Worm (Caenorhabditis elegans) whole organism, dauer: ENCODE measurements around the gene F09E5.12.
"Not testable (repeated sequence)": the region's sequence is repeated elsewhere in the genome, so short reads cannot be mapped to it uniquely, and the experiment has no call there.

Experiments used
- unc-62 ChIP-seq: sonication (generic microtip); optimal IDR thresholded peaks from 2 replicates; lab custom pipeline; 2017; ENCODE audit warnings: missing biosample characterization, missing genetic modification reagents, missing genetic modification characterization

F09E5.12 gene

ce11 chrII:5384282-5384681 is 13.7 kb upstream of the F09E5.12 start:
- TF ChIP-seq unc-62: no peak

ce11 chrII:5379614-5380077 is 9.1 kb upstream of the F09E5.12 start, which contains the start of gene pkc-3:
Gene pkc-3 (plus strand): TSS chrII:5380027.
- TF ChIP-seq unc-62: no peak

DNA sequence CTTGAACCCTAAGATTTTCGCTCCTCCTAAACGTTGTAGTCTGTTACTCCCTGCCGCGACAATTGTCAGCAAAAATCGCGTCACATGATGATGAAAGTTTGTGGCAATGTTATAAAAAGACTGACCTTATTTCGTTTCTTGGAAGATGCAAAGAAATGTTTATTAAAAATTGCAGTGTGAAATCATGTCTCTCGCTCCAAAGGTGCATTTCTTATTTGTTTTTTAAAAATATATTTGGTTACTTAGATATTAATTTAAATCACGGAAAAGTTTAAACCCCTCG is 7.6 kb upstream of the F09E5.12 start:
- no peak for TF ChIP-seq unc-62

DNA sequence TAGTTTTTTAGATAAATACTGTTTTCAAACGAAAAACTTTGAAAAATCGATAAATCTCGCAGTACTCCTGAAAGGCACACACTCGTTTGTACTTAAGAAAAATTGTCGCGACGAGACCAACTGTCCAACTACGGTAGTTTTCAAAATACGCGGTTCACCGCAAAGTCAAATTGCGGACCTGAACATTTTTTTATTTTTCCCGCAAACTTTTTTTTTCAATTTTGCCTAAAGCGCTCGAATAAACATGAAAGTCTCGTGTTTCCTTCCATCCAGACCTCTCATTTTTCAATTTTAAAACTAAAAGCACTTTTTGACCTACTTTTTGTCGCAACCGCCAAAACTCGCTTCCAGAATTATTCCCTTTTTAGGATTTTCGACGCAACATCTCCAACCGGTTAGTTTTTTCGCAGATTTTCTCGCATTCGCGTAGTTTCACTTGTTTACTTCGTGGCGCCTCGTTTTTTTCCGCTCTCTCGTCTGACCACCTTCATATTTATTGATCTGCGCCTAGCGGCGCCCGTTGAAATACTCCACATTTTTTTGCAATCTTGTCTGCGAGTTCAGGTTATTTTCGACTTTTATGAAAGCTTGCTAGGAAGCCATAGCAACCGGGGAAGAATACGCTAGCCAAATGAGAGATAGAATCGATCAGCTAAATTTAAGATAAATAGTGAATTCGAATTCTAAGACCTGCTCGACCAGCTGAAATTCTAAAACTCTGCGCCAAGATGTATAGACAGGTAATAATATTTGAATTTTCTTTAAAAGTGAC is 7.1 kb upstream of the F09E5.12 start, which contains the start of gene prdx-2:
Gene prdx-2, plus strand, starts transcription at position 729 of the 772 bp plus-strand sequence.
- TF ChIP-seq unc-62: no peak

DNA sequence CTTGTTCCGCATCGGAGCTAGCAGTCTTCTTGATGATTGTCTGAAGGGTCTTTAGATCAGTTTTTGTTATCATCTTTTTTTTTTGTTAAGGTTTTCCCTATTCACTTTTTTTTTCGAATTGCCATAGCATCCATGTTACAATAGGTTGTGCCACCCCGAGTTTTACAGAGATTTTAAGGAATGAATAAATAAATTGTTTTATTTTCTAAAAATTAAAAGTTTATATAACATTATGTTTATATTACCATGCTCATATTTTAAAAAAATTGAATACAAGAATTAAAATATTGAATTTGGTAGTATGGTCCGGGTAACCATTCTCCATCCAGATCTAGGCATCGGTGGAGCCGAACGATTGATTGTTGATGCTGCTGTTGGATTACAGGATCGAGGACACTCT is 4.4 kb upstream of the F09E5.12 start, which contains the start of gene algn-2:
Gene algn-2, plus strand, starts transcription at position 301 of the 400 bp plus-strand sequence.
- TF ChIP-seq unc-62: no peak

ce11 chrII:5373275-5374047 is 2.9 kb upstream of the F09E5.12 start, which contains the start of the genes agt-2 and F09E5.3:
Gene agt-2 (minus strand): TSS chrII:5373827.
Gene F09E5.3 (plus strand): TSS chrII:5373997.
- TF ChIP-seq unc-62: no peak

- no peak for TF ChIP-seq unc-62
Observed at ce11 chrII:5365645-5366044, 4.9 kb downstream of the F09E5.12 start, which contains the start of gene F09E5.16. Gene F09E5.16 (minus strand): TSS chrII:5365745.

DNA sequence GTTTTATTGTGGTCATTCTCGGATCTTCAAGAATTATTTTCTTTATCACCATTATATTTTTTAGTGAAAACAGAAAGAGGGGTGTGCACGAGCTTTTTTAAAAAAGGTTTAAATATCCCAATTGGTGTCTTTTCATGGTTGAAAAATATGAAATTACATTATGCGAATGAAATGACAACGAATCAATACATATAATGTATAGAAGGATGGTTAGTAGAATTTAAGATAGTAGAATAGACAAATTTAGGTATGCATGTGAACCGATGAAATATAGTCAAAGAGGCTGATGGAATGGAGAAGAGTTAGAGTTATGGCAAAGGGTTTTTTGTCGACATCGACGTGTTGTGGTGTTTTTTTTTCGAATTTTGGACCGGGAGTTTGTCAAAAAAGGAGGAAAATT is 6.0 kb downstream of the F09E5.12 start:
- TF ChIP-seq unc-62: no peak

DNA sequence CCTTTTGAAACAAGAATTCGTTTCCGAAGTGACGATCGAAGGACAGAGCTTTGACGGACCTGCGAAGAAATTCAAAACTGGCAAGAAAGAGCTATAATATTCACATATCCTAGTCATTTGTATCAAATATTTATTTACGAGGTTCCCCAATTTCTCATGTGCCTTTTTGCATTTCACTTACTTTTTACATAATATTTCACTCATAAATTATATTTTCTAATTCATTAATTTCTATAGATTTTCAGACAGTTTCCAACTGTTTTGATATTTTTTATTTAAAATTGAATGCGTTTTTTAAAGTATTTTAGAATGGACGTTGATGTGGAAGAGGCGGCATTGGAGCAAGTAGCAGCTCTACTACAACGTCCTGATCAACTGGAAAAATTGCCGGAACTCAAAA is 11.3 kb downstream of the F09E5.12 start, which contains the start of gene sec-6:
Gene sec-6, plus strand, starts transcription at position 301 of the 400 bp plus-strand sequence.
- no peak for TF ChIP-seq unc-62

DNA sequence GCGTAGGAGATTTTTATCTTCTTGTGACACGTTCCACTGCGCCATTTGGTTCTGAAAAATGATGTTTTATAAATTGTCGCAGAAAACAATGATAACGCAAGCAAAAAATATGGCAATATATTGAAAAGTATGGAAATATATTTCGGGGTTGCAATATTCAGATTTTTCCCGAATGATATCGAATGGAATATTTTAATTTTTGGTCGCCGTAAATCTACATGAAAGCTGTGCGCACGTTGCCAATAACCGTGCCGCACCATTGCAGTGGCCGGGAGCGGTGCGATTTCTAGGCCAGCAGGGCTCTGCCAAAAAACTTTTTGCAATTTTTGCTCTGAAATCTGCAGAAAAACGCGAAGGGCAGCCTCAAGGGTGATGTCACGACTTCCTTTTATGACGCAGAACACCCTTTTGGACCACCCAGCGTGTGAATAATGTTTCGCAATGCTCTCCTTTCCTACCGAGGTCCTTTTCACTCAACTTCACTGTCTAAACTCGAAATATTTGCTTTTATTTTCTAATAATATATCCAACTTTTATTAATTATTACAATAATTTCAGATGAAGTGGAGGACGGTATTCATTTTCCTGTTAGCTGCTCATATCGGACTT is 12.3 kb downstream of the F09E5.12 start, which contains the start of the genes F09E5.11 and bmy-1:
Gene F09E5.11, minus strand, starts transcription at position 51 of the 609 bp plus-strand sequence.
Gene bmy-1, plus strand, starts transcription at position 559 of the 609 bp plus-strand sequence.
- TF ChIP-seq unc-62: no peak

- no peak for TF ChIP-seq unc-62
Observed at ce11 chrII:5355384-5355783, 15.2 kb downstream of the F09E5.12 start, which contains the start of gene srg-69. Gene srg-69 (plus strand): TSS chrII:5355684.

DNA sequence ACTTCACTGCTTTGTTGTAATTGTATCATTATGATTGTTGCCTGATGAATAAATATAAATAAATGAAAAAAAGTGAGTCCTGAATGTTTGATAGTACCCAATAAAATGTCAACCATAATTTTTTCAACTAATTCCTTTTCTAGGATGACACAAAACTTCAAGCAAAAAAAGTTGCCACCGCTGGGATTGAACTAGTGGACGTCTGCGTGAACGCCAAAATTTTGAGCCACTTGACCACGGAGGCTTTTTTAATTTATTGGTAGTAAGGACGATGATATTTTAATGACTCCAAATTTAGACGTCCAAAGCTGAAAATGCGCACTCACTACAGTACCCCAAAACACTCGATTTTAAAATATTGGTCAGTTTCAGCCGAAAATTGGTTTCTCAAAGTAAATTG is 16.9 kb downstream of the F09E5.12 start:
- no peak for TF ChIP-seq unc-62

DNA sequence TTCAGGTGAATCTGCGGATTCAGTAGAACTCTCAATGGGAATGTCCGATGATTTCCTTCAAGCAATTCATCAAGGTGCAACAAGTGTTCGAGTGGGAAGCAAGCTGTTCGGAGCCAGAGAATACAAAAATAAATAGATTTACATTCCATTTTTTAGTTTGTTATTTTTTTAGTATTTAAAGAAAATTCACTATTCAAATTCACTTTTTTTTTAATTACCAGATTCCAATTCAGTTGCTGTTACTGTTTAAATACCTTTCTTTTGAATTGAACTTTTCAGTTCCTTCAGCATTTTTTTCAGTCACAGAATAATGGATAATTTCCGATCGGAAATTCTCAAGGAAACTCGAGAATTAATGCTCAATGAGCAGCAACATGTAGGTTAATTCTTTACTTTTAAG is 18.7 kb downstream of the F09E5.12 start, which contains the start of gene F09E5.7:
Gene F09E5.7, plus strand, starts transcription at position 301 of the 400 bp plus-strand sequence.
- TF ChIP-seq unc-62: no peak

- TF ChIP-seq unc-62: not testable (repeated sequence)
Observed at ce11 chrII:5350357-5350756, 20.2 kb downstream of the F09E5.12 start, which contains the start of gene F09E5.8. Gene F09E5.8 (plus strand): TSS chrII:5350669.

DNA sequence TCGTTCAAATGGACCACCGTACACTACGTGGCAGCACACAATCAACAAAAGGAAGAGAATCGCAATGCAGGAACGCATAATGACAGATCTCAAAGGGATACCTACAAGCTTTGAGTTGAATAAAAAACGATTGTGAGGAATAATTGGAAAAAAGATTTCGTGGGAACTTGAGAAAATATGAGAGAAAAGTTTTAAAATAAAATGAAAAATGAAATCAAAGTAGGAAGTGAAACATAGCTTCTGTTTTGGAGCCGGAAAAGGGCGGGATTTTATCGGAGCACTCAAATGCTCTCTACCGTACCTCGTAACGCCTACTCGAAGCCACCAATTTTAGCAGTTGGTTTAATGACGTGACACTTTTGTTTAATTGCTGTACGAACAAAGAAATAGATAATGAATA is 25.8 kb downstream of the F09E5.12 start, which contains the start of gene F09E5.14:
Gene F09E5.14, minus strand, starts transcription at position 101 of the 400 bp plus-strand sequence.
- TF ChIP-seq unc-62: no peak

DNA sequence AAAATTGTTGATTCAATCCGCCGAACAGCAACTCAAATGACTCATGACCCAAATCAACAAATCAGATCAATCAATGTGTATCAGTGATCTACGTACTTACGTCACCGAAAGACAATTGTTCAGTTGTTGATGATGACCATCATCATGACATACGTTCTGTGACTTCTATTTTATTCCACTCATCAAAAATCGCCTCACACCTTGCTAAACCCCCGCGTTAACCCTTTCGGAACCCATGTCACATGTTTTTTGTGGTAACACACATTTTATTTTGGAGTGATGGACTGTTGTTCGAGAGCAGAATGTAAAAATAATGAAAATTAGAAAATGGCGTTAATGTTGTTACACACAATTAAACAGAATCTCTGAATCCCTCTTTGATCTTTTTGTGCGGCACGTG is 28.1 kb downstream of the F09E5.12 start:
- TF ChIP-seq unc-62: no peak
